Fruit fly (Drosophila melanogaster) whole organism, embryonic: ENCODE results near the gene prt.

ENCODE experiments used
- Abd-B ChIP-seq: fragments of 200-800 bp; sonication (Bioruptor generic); optimal IDR thresholded peaks from 2 replicates; lab custom pipeline; 2018; ENCODE audit warnings: missing biosample characterization, mild to moderate bottlenecking, missing genetic modification characterization, moderate library complexity
- CG10321 ChIP-seq: fragments of 200-800 bp; sonication (Bioruptor generic); IDR thresholded peaks from 2 replicates; pipeline ENCODE4 v1.3.6; 2022; ENCODE audit warnings: missing biosample characterization, missing genetic modification characterization
- CG12219 ChIP-seq: fragments of 200-800 bp; sonication (Bioruptor generic); optimal IDR thresholded peaks from 3 replicates; lab custom pipeline; 2018; ENCODE audit warnings: missing biosample characterization, mild to moderate bottlenecking, missing genetic modification characterization
- CG16815 ChIP-seq: fragments of 200-800 bp; sonication (Bioruptor generic); optimal IDR thresholded peaks from 3 replicates; lab custom pipeline; 2017; ENCODE audit warnings: missing biosample characterization, mild to moderate bottlenecking, missing genetic modification characterization
- CG17361 ChIP-seq: fragments of 200-800 bp; sonication (Bioruptor generic); IDR thresholded peaks from 3 replicates; pipeline ENCODE4 v1.3.6; 2022; ENCODE audit warnings: missing biosample characterization, missing genetic modification characterization
- CG18262 ChIP-seq: fragments of 200-800 bp; optimal IDR thresholded peaks from 3 replicates; lab custom pipeline; 2019; ENCODE audit warnings: missing biosample characterization, mild to moderate bottlenecking, missing genetic modification characterization, moderate library complexity
- CG2116 ChIP-seq: fragments of 200-800 bp; sonication (Bioruptor generic); optimal IDR thresholded peaks from 3 replicates; lab custom pipeline; 2018; ENCODE audit warnings: missing biosample characterization, mild to moderate bottlenecking, missing genetic modification characterization
- CG2129 ChIP-seq: fragments of 200-800 bp; sonication (Bioruptor generic); IDR thresholded peaks from 2 replicates; pipeline ENCODE4 v1.3.6; 2022; ENCODE audit warnings: missing biosample characterization, missing genetic modification characterization; ENCODE audit not compliant: partially characterized antibody
- CG31441 ChIP-seq: fragments of 200-800 bp; sonication (Bioruptor generic); IDR thresholded peaks from 2 replicates; pipeline ENCODE4 v1.3.6; 2022; ENCODE audit warnings: missing biosample characterization, missing genetic modification characterization
- CG32772 ChIP-seq: fragments of 200-800 bp; sonication (Bioruptor generic); IDR thresholded peaks from 2 replicates; pipeline ENCODE4 v1.3.6; 2022; ENCODE audit warnings: missing biosample characterization, missing genetic modification characterization
- CG4820 ChIP-seq: fragments of 200-800 bp; sonication (Bioruptor generic); optimal IDR thresholded peaks from 3 replicates; lab custom pipeline; 2016; ENCODE audit warnings: missing biosample characterization, missing genetic modification characterization
- CG5180 ChIP-seq: fragments of 200-800 bp; sonication (Bioruptor generic); optimal IDR thresholded peaks from 3 replicates; lab custom pipeline; 2017; ENCODE audit warnings: missing biosample characterization, missing genetic modification characterization, mild to moderate bottlenecking, moderate library complexity, missing genetic modification reagents
- CG6272 ChIP-seq: fragments of 200-800 bp; sonication (Bioruptor generic); IDR thresholded peaks from 2 replicates; pipeline ENCODE4 v1.3.6; 2022; ENCODE audit warnings: missing biosample characterization, missing genetic modification characterization
- CG6791 ChIP-seq: fragments of 200-800 bp; sonication (Bioruptor generic); IDR thresholded peaks from 3 replicates; pipeline ENCODE4 v1.3.6; 2022; ENCODE audit warnings: missing biosample characterization, missing genetic modification characterization; ENCODE audit not compliant: partially characterized antibody
- CG8765 ChIP-seq: fragments of 200-800 bp; sonication (Bioruptor generic); IDR thresholded peaks from 2 replicates; pipeline ENCODE4 v1.3.6; 2022; ENCODE audit warnings: missing biosample characterization, missing genetic modification characterization
- CG8944 ChIP-seq: fragments of 200-800 bp; sonication (Bioruptor generic); optimal IDR thresholded peaks from 3 replicates; lab custom pipeline; 2016; ENCODE audit warnings: missing biosample characterization, missing genetic modification characterization
- CG9727 ChIP-seq: fragments of 200-800 bp; sonication (Bioruptor generic); optimal IDR thresholded peaks from 3 replicates; lab custom pipeline; 2017; ENCODE audit warnings: missing biosample characterization, mild to moderate bottlenecking, missing genetic modification characterization
- CoRest ChIP-seq: fragments of 200-800 bp; sonication (Bioruptor generic); optimal IDR thresholded peaks from 3 replicates; lab custom pipeline; 2018; ENCODE audit warnings: missing biosample characterization, mild to moderate bottlenecking, missing genetic modification characterization, moderate library complexity
- D ChIP-seq, 2 experiments: fragments of 200-800 bp in 1 of 2; fragments of >200 bp in 1 of 2; sonication (Bioruptor generic) in 1 of 2; optimal IDR thresholded peaks; 2 replicates in 1 of 2; 3 replicates in 1 of 2; lab custom pipeline; 2017; ENCODE audit warnings: mild to moderate bottlenecking in 1 of 2, missing biosample characterization in 1 of 2, missing genetic modification characterization in 1 of 2, missing genetic modification reagents in 1 of 2
- D19A ChIP-seq: fragments of 200-800 bp; optimal IDR thresholded peaks from 3 replicates; lab custom pipeline; 2019; ENCODE audit warnings: missing biosample characterization, mild to moderate bottlenecking, missing genetic modification characterization, moderate library complexity
- Dad ChIP-seq: fragments of 200-800 bp; sonication (Bioruptor generic); optimal IDR thresholded peaks from 3 replicates; lab custom pipeline; 2016; ENCODE audit warnings: missing biosample characterization, missing genetic modification characterization
- Hmr ChIP-seq: fragments of 200-800 bp; sonication (Bioruptor generic); optimal IDR thresholded peaks from 3 replicates; lab custom pipeline; 2017; ENCODE audit warnings: mild to moderate bottlenecking, missing biosample characterization, missing genetic modification reagents, missing genetic modification characterization
- Hr51 ChIP-seq, 2 experiments: fragments of 200-800 bp; sonication (Bioruptor generic); optimal IDR thresholded peaks; 2 replicates in 1 of 2; 3 replicates in 1 of 2; lab custom pipeline; 2016 to 2018; ENCODE audit warnings: missing biosample characterization in 2 of 2, missing genetic modification characterization in 2 of 2, mild to moderate bottlenecking in 1 of 2, moderate library complexity in 1 of 2
- Med ChIP-seq: fragments of 200-800 bp; sonication (Bioruptor generic); peaks from one replicate; lab custom pipeline; 2016; ENCODE audit warnings: missing biosample characterization, missing genetic modification characterization, mild to moderate bottlenecking, inconsistent platforms, moderate library complexity
- Nf-YC ChIP-seq: fragments of 200-800 bp; optimal IDR thresholded peaks from 3 replicates; lab custom pipeline; 2019; ENCODE audit warnings: missing biosample characterization, mild to moderate bottlenecking, missing genetic modification characterization, moderate library complexity
- Oli ChIP-seq: fragments of 200-800 bp; sonication (Bioruptor generic); optimal IDR thresholded peaks from 2 replicates; lab custom pipeline; 2018; ENCODE audit warnings: missing biosample characterization, mild to moderate bottlenecking, missing genetic modification characterization, moderate library complexity
- Pdp1 ChIP-seq, 2 experiments: fragments of 200-800 bp; sonication (Bioruptor generic); optimal IDR thresholded peaks; 3 replicates each; lab custom pipeline; 2016; ENCODE audit warnings: missing biosample characterization in 2 of 2, missing genetic modification characterization in 2 of 2, mild to moderate bottlenecking in 1 of 2, moderate library complexity in 1 of 2
- Sry-δ ChIP-seq: fragments of 200-800 bp; sonication (Bioruptor generic); optimal IDR thresholded peaks from 2 replicates; lab custom pipeline; 2016; ENCODE audit warnings: missing biosample characterization, missing genetic modification characterization
- ash1 ChIP-seq: fragments of 200-800 bp; sonication (Bioruptor generic); optimal IDR thresholded peaks from 2 replicates; lab custom pipeline; 2018; ENCODE audit warnings: missing biosample characterization, mild to moderate bottlenecking, missing genetic modification characterization
- az2 ChIP-seq: fragments of 200-800 bp; sonication (Bioruptor generic); optimal IDR thresholded peaks from 3 replicates; lab custom pipeline; 2016; ENCODE audit warnings: missing biosample characterization, missing genetic modification characterization
- chm ChIP-seq: fragments of 200-800 bp; sonication (Bioruptor generic); IDR thresholded peaks from 2 replicates; pipeline ENCODE4 v1.3.6; 2022; ENCODE audit warnings: missing biosample characterization, missing genetic modification characterization
- ci ChIP-seq: fragments of 200-800 bp; sonication (Bioruptor generic); IDR thresholded peaks from 3 replicates; pipeline ENCODE4 v1.3.6; 2022; ENCODE audit warnings: missing biosample characterization, missing genetic modification characterization
- corto ChIP-seq: fragments of 200-800 bp; sonication (Bioruptor generic); optimal IDR thresholded peaks from 2 replicates; lab custom pipeline; 2016; ENCODE audit warnings: missing biosample characterization, mild to moderate bottlenecking, missing genetic modification characterization, moderate library complexity
- en ChIP-seq: fragments of 200-800 bp; sonication (Bioruptor generic); optimal IDR thresholded peaks from 2 replicates; lab custom pipeline; 2016; ENCODE audit warnings: missing biosample characterization, missing genetic modification characterization
- grau ChIP-seq: fragments of 200-800 bp; optimal IDR thresholded peaks from 3 replicates; lab custom pipeline; 2019; ENCODE audit warnings: missing biosample characterization, mild to moderate bottlenecking, missing genetic modification characterization, moderate library complexity
- grn ChIP-seq: fragments of 200-800 bp; sonication (Bioruptor generic); optimal IDR thresholded peaks from 3 replicates; lab custom pipeline; 2017; ENCODE audit warnings: missing biosample characterization, missing genetic modification characterization
- ind ChIP-seq: fragments of 200-800 bp; sonication (Bioruptor generic); optimal IDR thresholded peaks from 3 replicates; lab custom pipeline; 2016; ENCODE audit warnings: missing biosample characterization, missing genetic modification characterization
- jigr1 ChIP-seq: fragments of 200-800 bp; sonication (Bioruptor generic); IDR thresholded peaks from 3 replicates; pipeline ENCODE4 v1.3.6; 2022; ENCODE audit warnings: missing biosample characterization, missing genetic modification characterization
- lbe ChIP-seq: fragments of 200-800 bp; sonication (Bioruptor generic); optimal IDR thresholded peaks from 2 replicates; lab custom pipeline; 2016; ENCODE audit warnings: missing biosample characterization, mild to moderate bottlenecking, missing genetic modification characterization
- lov ChIP-seq, 2 experiments: fragments of 200-800 bp in 1 of 2; fragments of >200 bp in 1 of 2; sonication (Bioruptor generic) in 1 of 2; IDR thresholded peaks in 1 of 2; optimal IDR thresholded peaks in 1 of 2; 2 replicates in 1 of 2; 3 replicates in 1 of 2; pipeline versions ENCODE4 v1.3.6 to Lab custom; 2017 to 2022; ENCODE audit warnings: missing biosample characterization in 1 of 2, missing genetic modification characterization in 1 of 2
- mirr ChIP-seq: fragments of 200-800 bp; sonication (Bioruptor generic); optimal IDR thresholded peaks from 3 replicates; lab custom pipeline; 2018; ENCODE audit warnings: missing biosample characterization, mild to moderate bottlenecking, missing genetic modification characterization
- pzg ChIP-seq: fragments of 200-800 bp; sonication (Bioruptor generic); optimal IDR thresholded peaks from 3 replicates; lab custom pipeline; 2018; ENCODE audit warnings: missing biosample characterization, mild to moderate bottlenecking, missing genetic modification characterization, moderate library complexity
- rib ChIP-seq: fragments of 200-800 bp; sonication (Bioruptor generic); IDR thresholded peaks from 2 replicates; pipeline ENCODE4 v1.3.6; 2022; ENCODE audit warnings: missing biosample characterization, missing genetic modification characterization
- slp2 ChIP-seq: fragments of 200-800 bp; sonication (Bioruptor generic); optimal IDR thresholded peaks from 2 replicates; lab custom pipeline; 2016; ENCODE audit warnings: missing biosample characterization, missing genetic modification characterization
- sna ChIP-seq: fragments of 200-800 bp; sonication (Bioruptor generic); IDR thresholded peaks from 2 replicates; pipeline ENCODE4 v1.3.6; 2022; ENCODE audit warnings: missing biosample characterization, missing genetic modification characterization; ENCODE audit not compliant: partially characterized antibody
- ssp ChIP-seq: fragments of 200-800 bp; sonication (Bioruptor generic); IDR thresholded peaks from 2 replicates; pipeline ENCODE4 v1.3.6; 2022; ENCODE audit warnings: missing biosample characterization, missing genetic modification characterization
- tgo ChIP-seq: fragments of 200-800 bp; sonication (Bioruptor generic); IDR thresholded peaks from 3 replicates; pipeline ENCODE4 v1.3.6; 2022; ENCODE audit warnings: missing biosample characterization, missing genetic modification characterization
- tx ChIP-seq: fragments of 200-800 bp; sonication (Bioruptor generic); optimal IDR thresholded peaks from 2 replicates; lab custom pipeline; 2016; ENCODE audit warnings: missing biosample characterization, missing genetic modification characterization

Gene prt

dm6 chr3R:23723381-23724034, 24.7 kb upstream of the prt start (continued):
- TF ChIP-seq CG17361 = no peak
- peak; percentile 51 for TF ChIP-seq CG10321
- 0 out of 2 replicates have a peak, but pooled peaks have one; percentile 58 for TF ChIP-seq chm (GFP tag; lab: Robert Waterston, UW)
- peak; percentile 9 for TF ChIP-seq CG18262 (tag; lab: Kevin White, UChicago)
- TF ChIP-seq slp2 (GFP tag; lab: Kevin White, UChicago) = peak; percentile 56
- peak; percentile 29 to 89 for TF ChIP-seq Pdp1 (GFP tag; optimal IDR thresholded peaks at IDR 0.05; lab: Kevin White, UChicago)
- TF ChIP-seq ssp = no peak
- TF ChIP-seq lbe = peak; percentile 39
- no peak for TF ChIP-seq D19A (tag; lab: Kevin White, UChicago)
- TF ChIP-seq pzg = no peak
- no peak for TF ChIP-seq az2 (GFP tag; lab: Kevin White, UChicago)
- TF ChIP-seq tx (GFP tag; lab: Kevin White, UChicago) = no peak
- TF ChIP-seq CG6272 (GFP tag; lab: Robert Waterston, UW) = no peak
- TF ChIP-seq CG16815 (GFP tag; lab: Kevin White, UChicago) = no peak
- TF ChIP-seq CG9727 = peak; percentile 43
- no peak for TF ChIP-seq CG4820
- TF ChIP-seq Abd-B (GFP tag; lab: Kevin White, UChicago) = no peak
- TF ChIP-seq tgo (GFP tag; lab: Robert Waterston, UW) = peak; percentile 50; the same call in 2 of the 3 replicates
- no peak for TF ChIP-seq lov (optimal IDR thresholded peaks at IDR 0.05; lab: Kevin White, UChicago)
- TF ChIP-seq lov (GFP tag; IDR thresholded peaks at IDR 0.05; lab: Robert Waterston, UW) = no peak; the same call in 2 of the 3 replicates
- TF ChIP-seq CG8765 (GFP tag; lab: Robert Waterston, UW) = no peak
- peak; percentile 4 for TF ChIP-seq ash1 (GFP tag; lab: Kevin White, UChicago)
- TF ChIP-seq CG6791 = no peak
- TF ChIP-seq Hmr (GFP tag; lab: Kevin White, UChicago) = peak; percentile 51
- TF ChIP-seq Med = peak; percentile 97
- no peak for TF ChIP-seq Nf-YC (tag; lab: Kevin White, UChicago)
- peak; percentile 18 for TF ChIP-seq ind (GFP tag; lab: Kevin White, UChicago)
- TF ChIP-seq CG32772 (GFP tag; lab: Robert Waterston, UW) = no peak
- TF ChIP-seq Sry-δ (GFP tag; lab: Kevin White, UChicago) = no peak
- peak; percentile 74 for TF ChIP-seq mirr (GFP tag; lab: Kevin White, UChicago)
- peak; percentile 78 for TF ChIP-seq CG5180
- TF ChIP-seq CG12219 = peak; percentile 14
- no peak for TF ChIP-seq Hr51 (GFP tag; optimal IDR thresholded peaks at IDR 0.05; lab: Kevin White, UChicago)
- TF ChIP-seq sna (GFP tag; lab: Robert Waterston, UW) = no peak
- no peak for TF ChIP-seq corto (GFP tag; lab: Kevin White, UChicago)
- TF ChIP-seq CG8944 (GFP tag; lab: Kevin White, UChicago) = no peak
- peak; percentile 34; the same call in 1 of the 2 replicates for TF ChIP-seq CG31441 (GFP tag; lab: Robert Waterston, UW)
- TF ChIP-seq Dad (GFP tag; lab: Kevin White, UChicago) = no peak
- TF ChIP-seq CG2129 (GFP tag; lab: Robert Waterston, UW) = no peak
- no peak for TF ChIP-seq Oli
- no peak for TF ChIP-seq CG2116
- no peak for TF ChIP-seq CoRest (tag; lab: Kevin White, UChicago)
- TF ChIP-seq en (GFP tag; lab: Kevin White, UChicago) = no peak
- TF ChIP-seq ci = peak; percentile 81
- 0 out of 3 replicates have a peak, but pooled peaks have one; percentile 12 for TF ChIP-seq jigr1 (GFP tag; lab: Robert Waterston, UW)
- TF ChIP-seq rib = peak; percentile 3; the same call in 1 of the 2 replicates
- TF ChIP-seq grn (GFP tag; lab: Kevin White, UChicago) = peak; percentile 71
- TF ChIP-seq grau (tag; lab: Kevin White, UChicago) = no peak
- no peak for TF ChIP-seq D (optimal IDR thresholded peaks at IDR 0.05; lab: Kevin White, UChicago)
- peak; percentile 31 for TF ChIP-seq D (GFP tag; optimal IDR thresholded peaks at IDR 0.05; lab: Kevin White, UChicago)
